Worm (Caenorhabditis elegans): Measurements from ENCODE around the gene grl-19.

DNA sequence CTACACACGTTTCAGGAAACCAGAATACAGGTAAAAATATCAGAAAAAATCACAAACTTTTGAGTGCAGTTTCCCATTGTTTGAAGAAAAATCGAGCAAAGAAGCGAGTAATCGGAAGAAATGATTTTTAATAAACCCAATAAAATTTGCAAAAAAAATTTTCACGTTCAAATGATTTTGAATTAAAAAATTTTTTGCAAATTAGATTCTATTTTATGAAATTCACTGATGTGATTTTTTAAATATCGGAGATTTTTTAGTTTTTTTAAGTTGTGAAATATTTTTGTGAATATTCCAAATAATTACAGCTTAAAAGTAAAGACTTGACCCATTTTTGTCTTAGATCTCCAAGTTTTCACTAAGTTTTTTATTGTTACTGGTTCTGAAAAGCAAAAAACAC is 45.9 kb upstream of the grl-19 start, which contains the start of gene pnp-1:
- TF ChIP-seq pqm-1 (tag; optimal IDR thresholded peaks at IDR 0.05) (no peak), aly-2 (tag; optimal IDR thresholded peaks at IDR 0.05) (no peak), snpc-4 (tag; optimal IDR thresholded peaks at IDR 0.05) (no peak), R02D3.7 (tag; optimal IDR thresholded peaks at IDR 0.05) (no peak), dpl-1 (GFP tag; optimal IDR thresholded peaks at IDR 0.05) (no peak), nhr-11 (tag; optimal IDR thresholded peaks at IDR 0.05) (no peak)
